Worm (Caenorhabditis elegans): ENCODE measurements around the gene Y116F11B.6.
A peak's percentile ranks its signal among the peaks of the same experiment; 100 is the strongest.

The Y116F11B.6 gene

DNA sequence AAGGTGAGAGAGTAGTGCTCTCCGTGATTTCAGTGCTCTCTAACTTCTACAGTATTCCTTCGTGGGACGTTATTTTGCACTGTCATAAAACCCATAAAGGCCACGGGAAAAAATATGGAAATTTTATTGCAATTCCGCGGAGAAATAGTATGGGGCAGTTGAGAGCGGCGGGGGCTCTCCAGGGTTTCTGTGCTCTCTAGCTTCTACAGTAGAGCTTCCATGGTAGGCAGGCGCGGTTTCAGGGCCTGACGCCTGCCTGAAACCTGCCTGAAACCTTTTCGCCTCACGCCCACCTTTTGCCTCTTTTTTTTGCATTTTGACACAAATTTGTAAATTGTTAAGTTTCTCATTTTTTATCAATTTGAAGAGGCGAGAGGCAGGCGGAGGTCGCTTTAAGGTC lies 11.2 kb upstream of the Y116F11B.6 start:
- no peak for TF ChIP-seq ZK546.5 (tag; optimal IDR thresholded peaks at IDR 0.05)
- no peak for TF ChIP-seq pha-4 (tag; optimal IDR thresholded peaks at IDR 0.05)
- TF ChIP-seq ztf-11 (tag; optimal IDR thresholded peaks at IDR 0.05): no peak

DNA sequence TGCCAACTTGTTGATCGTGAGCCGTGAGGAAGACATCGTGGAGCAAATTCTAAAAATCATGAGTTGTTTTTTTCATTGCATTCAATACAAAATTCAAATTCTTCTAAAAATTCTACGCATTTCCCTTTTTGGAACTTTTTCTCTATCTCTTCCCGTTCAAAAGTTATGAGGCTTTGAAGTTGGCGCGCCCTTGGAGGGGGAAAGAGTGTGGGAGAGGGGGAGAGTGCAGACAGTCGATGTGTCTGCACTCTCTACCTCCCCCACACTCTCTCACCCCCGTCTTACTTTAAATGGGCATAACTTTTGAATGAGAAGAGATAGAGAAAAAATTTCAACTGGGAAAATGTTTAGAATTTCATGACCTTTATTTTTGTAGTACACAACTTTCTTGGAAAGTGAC lies 10.6 kb upstream of the Y116F11B.6 start:
- TF ChIP-seq nhr-43 (tag; optimal IDR thresholded peaks at IDR 0.05; ENCODE audit: poor library complexity, severe bottlenecking) (no peak), nhr-77 (tag; optimal IDR thresholded peaks at IDR 0.05) (no peak), eor-1 (tag; optimal IDR thresholded peaks at IDR 0.05) (no peak), elt-3 (tag; optimal IDR thresholded peaks at IDR 0.05) (no peak), lin-15B (tag; optimal IDR thresholded peaks at IDR 0.05) (no peak), zag-1 (tag; optimal IDR thresholded peaks at IDR 0.05) (no peak), fkh-10 (GFP tag; optimal IDR thresholded peaks at IDR 0.05) (no peak), daf-12 (tag; optimal IDR thresholded peaks at IDR 0.05) (no peak), egl-5 (tag; optimal IDR thresholded peaks at IDR 0.05) (no peak), unc-62 (GFP tag; optimal IDR thresholded peaks at IDR 0.05) (no peak), mml-1 (tag; optimal IDR thresholded peaks at IDR 0.05) (no peak), jun-1 (tag; optimal IDR thresholded peaks at IDR 0.05) (no peak), pqm-1 (tag; optimal IDR thresholded peaks at IDR 0.05) (no peak), nhr-11 (tag; optimal IDR thresholded peaks at IDR 0.05) (no peak), ztf-4 (tag; optimal IDR thresholded peaks at IDR 0.05) (no peak), nhr-28 (tag; optimal IDR thresholded peaks at IDR 0.05) (no peak), ceh-28 (tag; optimal IDR thresholded peaks at IDR 0.05) (no peak), snpc-4 (tag; optimal IDR thresholded peaks at IDR 0.05) (no peak), elt-2 (tag; optimal IDR thresholded peaks at IDR 0.05) (no peak), nhr-67 (tag; optimal IDR thresholded peaks at IDR 0.05) (no peak)

DNA sequence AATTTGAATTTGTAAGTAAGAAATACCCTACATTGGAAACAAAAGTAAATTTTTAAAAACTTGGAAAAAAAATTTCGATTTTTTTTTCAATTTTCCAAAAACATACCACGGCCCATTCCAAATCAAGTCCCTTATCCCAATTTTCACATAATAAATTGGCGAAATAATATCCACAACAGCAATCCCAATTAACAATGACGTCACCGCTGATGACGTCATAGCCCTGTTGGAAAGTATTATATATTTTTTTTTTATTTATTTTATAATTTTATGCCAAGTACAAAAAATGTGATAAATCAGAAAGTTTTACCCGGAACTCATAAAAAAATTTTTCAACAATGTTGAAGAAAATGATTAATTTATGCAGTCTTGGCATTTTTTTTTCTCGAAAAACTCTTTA lies 7.8 kb upstream of the Y116F11B.6 start:
- TF ChIP-seq egl-5 (tag; optimal IDR thresholded peaks at IDR 0.05): no peak

DNA sequence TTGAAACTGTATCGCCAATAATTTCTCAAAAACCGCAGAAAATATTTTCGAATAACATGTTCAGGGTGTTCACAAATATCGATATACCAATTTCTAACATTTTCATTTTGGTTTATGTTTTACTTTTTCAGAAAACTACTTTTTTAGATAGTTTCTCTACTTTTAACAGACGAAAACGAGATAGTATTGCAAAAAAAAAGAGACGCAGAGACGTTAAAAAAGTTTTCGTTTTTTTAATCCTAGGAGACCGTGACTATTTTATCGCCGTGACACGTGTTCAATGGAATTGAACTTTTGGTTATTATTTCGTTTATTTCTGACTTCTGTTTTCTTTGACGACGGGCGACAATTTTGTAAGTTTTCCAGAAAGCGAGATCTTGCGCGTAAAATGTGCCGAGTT lies 2.2 kb upstream of the Y116F11B.6 start, which contains the start of gene Y116F11B.7:
Gene Y116F11B.7 (plus strand): TSS at position 301 of the 400 bp plus-strand sequence.
- TF ChIP-seq pqm-1 (tag; optimal IDR thresholded peaks at IDR 0.05): no peak
- TF ChIP-seq R02D3.7 (tag; optimal IDR thresholded peaks at IDR 0.05): no peak
- TF ChIP-seq nhr-12 (tag; optimal IDR thresholded peaks at IDR 0.05): no peak
- TF ChIP-seq snpc-4 (tag; optimal IDR thresholded peaks at IDR 0.05): no peak
- TF ChIP-seq nhr-11 (tag; optimal IDR thresholded peaks at IDR 0.05): no peak
- no peak for TF ChIP-seq egl-5 (tag; optimal IDR thresholded peaks at IDR 0.05)
- no peak for TF ChIP-seq pha-4 (tag; optimal IDR thresholded peaks at IDR 0.05)
- TF ChIP-seq ceh-28 (tag; optimal IDR thresholded peaks at IDR 0.05): no peak
- TF ChIP-seq elt-2 (tag; optimal IDR thresholded peaks at IDR 0.05): no peak
- no peak for TF ChIP-seq ceh-16 (tag; optimal IDR thresholded peaks at IDR 0.05)
- no peak for TF ChIP-seq aly-2 (tag; optimal IDR thresholded peaks at IDR 0.05)
- no peak for TF ChIP-seq fos-1 (tag; optimal IDR thresholded peaks at IDR 0.05)
- no peak for TF ChIP-seq egl-27 (tag; optimal IDR thresholded peaks at IDR 0.05)
- no peak for TF ChIP-seq nhr-25 (tag; optimal IDR thresholded peaks at IDR 0.05)

DNA sequence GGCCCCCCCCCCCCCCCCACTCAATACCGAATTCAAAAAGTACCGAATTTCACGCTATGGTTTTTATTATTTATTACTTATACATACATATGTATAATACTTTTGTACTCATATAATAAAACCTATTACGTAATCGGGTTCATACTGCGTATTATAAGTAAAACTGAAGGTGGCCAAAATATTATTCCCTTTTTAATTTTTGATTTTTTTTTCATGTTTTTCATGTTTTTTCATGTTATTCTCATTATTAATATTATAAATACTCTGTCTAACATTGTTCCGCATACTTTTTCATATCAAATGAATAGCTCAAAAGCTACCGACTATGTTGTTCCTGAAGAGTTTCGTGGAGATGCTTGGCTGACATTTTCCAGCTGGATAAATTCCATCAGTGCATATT lies 9.6 kb downstream of the Y116F11B.6 start, which contains the start of gene srw-38:
Gene srw-38 (plus strand): TSS at position 301 of the 400 bp plus-strand sequence.
- no peak for TF ChIP-seq fos-1 (tag; optimal IDR thresholded peaks at IDR 0.05)
- no peak for TF ChIP-seq ztf-11 (tag; optimal IDR thresholded peaks at IDR 0.05)
- no peak for TF ChIP-seq egl-5 (tag; optimal IDR thresholded peaks at IDR 0.05)
- no peak for TF ChIP-seq ZK546.5 (tag; optimal IDR thresholded peaks at IDR 0.05)
- no peak for TF ChIP-seq zag-1 (tag; optimal IDR thresholded peaks at IDR 0.05)
- no peak for TF ChIP-seq mdl-1 (tag; optimal IDR thresholded peaks at IDR 0.05)
- TF ChIP-seq nhr-77 (tag; optimal IDR thresholded peaks at IDR 0.05): no peak
- TF ChIP-seq nhr-12 (tag; optimal IDR thresholded peaks at IDR 0.05): no peak
- TF ChIP-seq nhr-43 (tag; optimal IDR thresholded peaks at IDR 0.05; ENCODE audit: poor library complexity, severe bottlenecking): no peak
- TF ChIP-seq nhr-67 (tag; optimal IDR thresholded peaks at IDR 0.05): no peak
- no peak for TF ChIP-seq lin-15B (tag; optimal IDR thresholded peaks at IDR 0.05)
- TF ChIP-seq fkh-10 (GFP tag; optimal IDR thresholded peaks at IDR 0.05): no peak
- no peak for TF ChIP-seq snpc-4 (tag; optimal IDR thresholded peaks at IDR 0.05)
- TF ChIP-seq ztf-4 (tag; optimal IDR thresholded peaks at IDR 0.05): no peak
- TF ChIP-seq eor-1 (tag; optimal IDR thresholded peaks at IDR 0.05): no peak
- TF ChIP-seq egl-27 (tag; optimal IDR thresholded peaks at IDR 0.05): no peak

DNA sequence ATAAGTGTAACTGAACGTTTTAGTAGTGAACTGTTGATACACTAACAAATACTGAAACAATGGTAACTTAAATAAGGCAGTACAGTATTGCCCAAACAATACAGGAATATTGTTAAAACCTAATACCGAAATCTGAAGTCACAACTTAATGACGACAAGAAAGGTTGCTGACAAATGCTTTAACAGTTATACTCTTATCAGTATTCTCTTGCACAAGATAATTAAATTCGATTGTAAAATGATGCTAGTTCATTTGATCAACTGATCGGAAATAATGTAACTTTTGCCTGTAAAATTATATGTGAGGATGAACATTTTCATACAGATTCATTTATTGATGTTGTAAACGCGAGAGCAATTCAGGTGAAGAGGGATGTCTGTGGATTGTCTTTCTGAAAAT lies 14.2 kb downstream of the Y116F11B.6 start:
- no peak for TF ChIP-seq lin-39 (tag; optimal IDR thresholded peaks at IDR 0.05)
- TF ChIP-seq elt-2 (tag; optimal IDR thresholded peaks at IDR 0.05): peak; percentile 47
- TF ChIP-seq pqm-1 (tag; optimal IDR thresholded peaks at IDR 0.05): peak; percentile 5
